Fruit fly (Drosophila melanogaster) whole organism, embryonic: ENCODE results near the gene CG31098.

Source experiments
- ATbp ChIP-seq: fragments of 200-800 bp; sonication (Bioruptor generic); optimal IDR thresholded peaks from 2 replicates; lab custom pipeline; 2017; ENCODE audit warnings: missing biosample characterization, mild to moderate bottlenecking, missing genetic modification characterization, missing genetic modification reagents
- Abd-B ChIP-seq: fragments of 200-800 bp; sonication (Bioruptor generic); optimal IDR thresholded peaks from 2 replicates; lab custom pipeline; 2018; ENCODE audit warnings: missing biosample characterization, mild to moderate bottlenecking, missing genetic modification characterization, moderate library complexity
- Awh ChIP-seq: fragments of 200-800 bp; sonication (Bioruptor generic); IDR thresholded peaks from 2 replicates; pipeline ENCODE4, ENCODE4 v1.3.6; 2022; ENCODE audit warnings: missing biosample characterization, missing genetic modification characterization
- C15 ChIP-seq: fragments of 200-800 bp; sonication (Bioruptor generic); IDR thresholded peaks from 3 replicates; pipeline ENCODE4 v1.3.6; 2022; ENCODE audit warnings: missing biosample characterization, missing genetic modification characterization
- CG10209 ChIP-seq: fragments of 200-800 bp; sonication (Bioruptor generic); optimal IDR thresholded peaks from 3 replicates; lab custom pipeline; 2017; ENCODE audit warnings: missing biosample characterization, mild to moderate bottlenecking, missing genetic modification characterization, missing genetic modification reagents
- CG11093 ChIP-seq: fragments of 200-800 bp; sonication (Bioruptor generic); IDR thresholded peaks from 3 replicates; pipeline ENCODE4 v1.3.6; 2022; ENCODE audit warnings: missing biosample characterization, missing genetic modification characterization
- CG11504 ChIP-seq: fragments of 200-800 bp; sonication (Bioruptor generic); optimal IDR thresholded peaks from 3 replicates; lab custom pipeline; 2019; ENCODE audit warnings: missing biosample characterization, mild to moderate bottlenecking, missing genetic modification characterization, moderate library complexity
- CG14710 ChIP-seq: fragments of 200-800 bp; sonication (Bioruptor generic); optimal IDR thresholded peaks from 3 replicates; lab custom pipeline; 2019; ENCODE audit warnings: missing biosample characterization, mild to moderate bottlenecking, missing genetic modification characterization, moderate library complexity
- CG15514 ChIP-seq: fragments of 200-800 bp; sonication (Bioruptor generic); optimal IDR thresholded peaks from 3 replicates; lab custom pipeline; 2017; ENCODE audit warnings: missing biosample characterization, missing genetic modification characterization, mild to moderate bottlenecking, moderate library complexity, missing genetic modification reagents
- CG18619 ChIP-seq: fragments of 200-800 bp; sonication (Bioruptor generic); optimal IDR thresholded peaks from 3 replicates; lab custom pipeline; 2017; ENCODE audit warnings: missing biosample characterization, mild to moderate bottlenecking, missing genetic modification characterization
- CG2889 ChIP-seq: fragments of 200-800 bp; sonication (Bioruptor generic); IDR thresholded peaks from 3 replicates; pipeline ENCODE4 v1.3.6; 2022; ENCODE audit warnings: missing biosample characterization, missing genetic modification characterization
- CG30431 ChIP-seq: fragments of 200-800 bp; sonication (Bioruptor generic); optimal IDR thresholded peaks from 2 replicates; lab custom pipeline; 2017; ENCODE audit warnings: missing biosample characterization, missing genetic modification characterization
- CG34224 ChIP-seq: fragments of 200-800 bp; sonication (Bioruptor generic); IDR thresholded peaks from 3 replicates; pipeline ENCODE4 v1.3.6; 2022; ENCODE audit warnings: missing biosample characterization, missing genetic modification characterization; ENCODE audit not compliant: partially characterized antibody
- CG34422 ChIP-seq: fragments of 200-800 bp; sonication (Bioruptor generic); IDR thresholded peaks from 3 replicates; pipeline ENCODE4 v1.3.6; 2022; ENCODE audit warnings: missing biosample characterization, missing genetic modification characterization
- CG4282 ChIP-seq: fragments of 200-800 bp; sonication (Bioruptor generic); optimal IDR thresholded peaks from 2 replicates; lab custom pipeline; 2016; ENCODE audit warnings: missing biosample characterization, missing genetic modification characterization
- CG4707 ChIP-seq: fragments of 200-800 bp; sonication (Bioruptor generic); optimal IDR thresholded peaks from 2 replicates; lab custom pipeline; 2018; ENCODE audit warnings: missing biosample characterization, mild to moderate bottlenecking, missing genetic modification characterization, moderate library complexity
- CG6272 ChIP-seq: fragments of 200-800 bp; sonication (Bioruptor generic); IDR thresholded peaks from 2 replicates; pipeline ENCODE4 v1.3.6; 2022; ENCODE audit warnings: missing biosample characterization, missing genetic modification characterization
- CG6654 ChIP-seq: fragments of 200-800 bp; sonication (Bioruptor generic); optimal IDR thresholded peaks from 2 replicates; lab custom pipeline; 2017; ENCODE audit warnings: missing biosample characterization, mild to moderate bottlenecking, missing genetic modification characterization
- CG6765 ChIP-seq: fragments of 200-800 bp; sonication (Bioruptor generic); optimal IDR thresholded peaks from 3 replicates; lab custom pipeline; 2017; ENCODE audit warnings: missing biosample characterization, mild to moderate bottlenecking, missing genetic modification characterization
- CG7786 ChIP-seq: fragments of 200-800 bp; sonication (Bioruptor generic); optimal IDR thresholded peaks from 2 replicates; lab custom pipeline; 2016; ENCODE audit warnings: missing biosample characterization, missing genetic modification characterization
- Deaf1 ChIP-seq: fragments of 200-800 bp; optimal IDR thresholded peaks from 3 replicates; lab custom pipeline; 2019; ENCODE audit warnings: missing biosample characterization, mild to moderate bottlenecking, missing genetic modification characterization, moderate library complexity
- Hey ChIP-seq: fragments of 200-800 bp; sonication (Bioruptor generic); optimal IDR thresholded peaks from 3 replicates; lab custom pipeline; 2018; ENCODE audit warnings: missing biosample characterization, mild to moderate bottlenecking, missing genetic modification characterization
- Lpt ChIP-seq: fragments of >200 bp; optimal IDR thresholded peaks from 2 replicates; lab custom pipeline; 2018; ENCODE audit warnings: missing biosample characterization, missing genetic modification characterization
- MBD-R2 ChIP-seq: fragments of 200-800 bp; sonication (Bioruptor generic); IDR thresholded peaks from 2 replicates; pipeline ENCODE4 v1.3.6; 2022; ENCODE audit warnings: missing biosample characterization, missing genetic modification characterization
- Nf-YC ChIP-seq: fragments of 200-800 bp; optimal IDR thresholded peaks from 3 replicates; lab custom pipeline; 2019; ENCODE audit warnings: missing biosample characterization, mild to moderate bottlenecking, missing genetic modification characterization, moderate library complexity
- NfI ChIP-seq: fragments of 200-800 bp; sonication (Bioruptor generic); optimal IDR thresholded peaks from 3 replicates; lab custom pipeline; 2018; ENCODE audit warnings: missing biosample characterization, mild to moderate bottlenecking, missing genetic modification characterization, moderate library complexity
- TFAM ChIP-seq: fragments of 200-800 bp; sonication (Bioruptor generic); optimal IDR thresholded peaks from 2 replicates; lab custom pipeline; 2017; ENCODE audit warnings: missing biosample characterization, missing genetic modification characterization, inconsistent platforms
- Usf ChIP-seq: fragments of 200-800 bp; sonication (Bioruptor generic); optimal IDR thresholded peaks from 2 replicates; lab custom pipeline; 2017; ENCODE audit warnings: missing genotype, missing biosample characterization, missing genetic modification characterization
- YL-1 ChIP-seq: fragments of 200-800 bp; sonication (Bioruptor generic); optimal IDR thresholded peaks from 3 replicates; lab custom pipeline; 2017; ENCODE audit warnings: missing biosample characterization, mild to moderate bottlenecking, missing genetic modification characterization
- ase ChIP-seq: fragments of 200-800 bp; sonication (Bioruptor generic); IDR thresholded peaks from 3 replicates; pipeline ENCODE4 v1.3.6; 2022; ENCODE audit warnings: missing biosample characterization, missing genetic modification characterization
- br ChIP-seq: fragments of >200 bp; optimal IDR thresholded peaks from 2 replicates; lab custom pipeline; 2017
- caup ChIP-seq: fragments of 200-800 bp; sonication (Bioruptor generic); optimal IDR thresholded peaks from 3 replicates; lab custom pipeline; 2017; ENCODE audit warnings: missing biosample characterization, mild to moderate bottlenecking, missing genetic modification characterization, moderate library complexity; ENCODE audit not compliant: severe bottlenecking
- chn ChIP-seq: fragments of 200-800 bp; sonication (Bioruptor generic); optimal IDR thresholded peaks from 2 replicates; lab custom pipeline; 2016; ENCODE audit warnings: missing biosample characterization, missing genetic modification characterization
- ci ChIP-seq: fragments of 200-800 bp; sonication (Bioruptor generic); IDR thresholded peaks from 3 replicates; pipeline ENCODE4 v1.3.6; 2022; ENCODE audit warnings: missing biosample characterization, missing genetic modification characterization
- dan ChIP-seq: fragments of 200-800 bp; sonication (Bioruptor generic); IDR thresholded peaks from 2 replicates; pipeline ENCODE4 v1.3.6; 2022; ENCODE audit warnings: missing biosample characterization, missing genetic modification characterization
- esg ChIP-seq: fragments of 200-800 bp; sonication (Bioruptor generic); conservative IDR thresholded peaks from 2 replicates; pipeline ENCODE4 v1.3.6; 2022; ENCODE audit warnings: missing biosample characterization, missing genetic modification characterization
- eyg ChIP-seq: fragments of 200-800 bp; sonication (Bioruptor generic); optimal IDR thresholded peaks from 3 replicates; lab custom pipeline; 2016; ENCODE audit warnings: missing biosample characterization, missing genetic modification characterization
- fd64A ChIP-seq: fragments of 200-800 bp; sonication (Bioruptor generic); optimal IDR thresholded peaks from 3 replicates; lab custom pipeline; 2018; ENCODE audit warnings: missing biosample characterization, mild to moderate bottlenecking, missing genetic modification characterization
- fru ChIP-seq: fragments of >200 bp; optimal IDR thresholded peaks from 2 replicates; lab custom pipeline; 2017
- gcm2 ChIP-seq: fragments of 200-800 bp; sonication (Bioruptor generic); optimal IDR thresholded peaks from 2 replicates; lab custom pipeline; 2016; ENCODE audit warnings: missing biosample characterization, missing genetic modification characterization
- gem ChIP-seq: fragments of 200-800 bp; sonication (Bioruptor generic); optimal IDR thresholded peaks from 2 replicates; lab custom pipeline; 2019; ENCODE audit warnings: missing biosample characterization, mild to moderate bottlenecking, missing genetic modification characterization, moderate library complexity
- grau ChIP-seq: fragments of 200-800 bp; optimal IDR thresholded peaks from 3 replicates; lab custom pipeline; 2019; ENCODE audit warnings: missing biosample characterization, mild to moderate bottlenecking, missing genetic modification characterization, moderate library complexity
- h ChIP-seq: fragments of >200 bp; optimal IDR thresholded peaks from 2 replicates; lab custom pipeline; 2017
- her ChIP-seq: fragments of 200-800 bp; sonication (Bioruptor generic); optimal IDR thresholded peaks from 2 replicates; lab custom pipeline; 2016; ENCODE audit warnings: missing biosample characterization, missing genetic modification characterization
- kni ChIP-seq: fragments of 200-800 bp; sonication (Bioruptor generic); optimal IDR thresholded peaks from 3 replicates; lab custom pipeline; 2017; ENCODE audit warnings: mild to moderate bottlenecking, missing biosample characterization, missing genetic modification reagents, missing genetic modification characterization
- pzg ChIP-seq: fragments of 200-800 bp; sonication (Bioruptor generic); optimal IDR thresholded peaks from 3 replicates; lab custom pipeline; 2018; ENCODE audit warnings: missing biosample characterization, mild to moderate bottlenecking, missing genetic modification characterization, moderate library complexity
- run ChIP-seq: fragments of 200-800 bp; sonication (Bioruptor generic); optimal IDR thresholded peaks from 3 replicates; lab custom pipeline; 2018; ENCODE audit warnings: missing biosample characterization, mild to moderate bottlenecking, missing genetic modification characterization
- sr ChIP-seq: fragments of 200-800 bp; sonication (Bioruptor generic); IDR thresholded peaks from 3 replicates; pipeline ENCODE4 v1.3.6; 2022; ENCODE audit warnings: missing biosample characterization, missing genetic modification characterization
- unc-4 ChIP-seq: fragments of 200-800 bp; sonication (Bioruptor generic); IDR thresholded peaks from 2 replicates; pipeline ENCODE4 v1.3.6; 2022; ENCODE audit warnings: missing biosample characterization, missing genetic modification characterization; ENCODE audit not compliant: partially characterized antibody
- unpg ChIP-seq: fragments of 200-800 bp; sonication (Bioruptor generic); optimal IDR thresholded peaks from 3 replicates; lab custom pipeline; 2018; ENCODE audit warnings: missing biosample characterization, mild to moderate bottlenecking, missing genetic modification characterization, moderate library complexity

The CG31098 gene

dm6 chr3R:25249145-25250141 is 43.3 kb downstream of the CG31098 start, which contains the start of gene Nup358 (continued):
- TF ChIP-seq CG6654 (GFP tag; lab: Kevin White, UChicago) (no peak), sr (GFP tag; lab: Robert Waterston, UW) (no peak), NfI (GFP tag; lab: Kevin White, UChicago) (no peak), CG2889 (GFP tag; lab: Robert Waterston, UW) (no peak), gcm2 (GFP tag; lab: Kevin White, UChicago) (no peak), CG15514 (peak; percentile 33), CG4282 (GFP tag; lab: Kevin White, UChicago) (no peak), Hey (tag; lab: Kevin White, UChicago) (no peak), Deaf1 (tag; lab: Kevin White, UChicago) (no peak), Awh (GFP tag; lab: Robert Waterston, UW) (no peak), br (lab: Kevin White, UChicago) (no peak), eyg (GFP tag; lab: Kevin White, UChicago) (no peak), kni (GFP tag; lab: Kevin White, UChicago) (no peak), unpg (GFP tag; lab: Kevin White, UChicago) (no peak), run (tag; lab: Kevin White, UChicago) (no peak), CG6765 (GFP tag; lab: Kevin White, UChicago) (no peak), gem (tag; lab: Kevin White, UChicago) (no peak), ci (GFP tag; lab: Robert Waterston, UW) (no peak; the same call in 2 of the 3 replicates), CG30431 (no peak), Usf (GFP tag; lab: Kevin White, UChicago) (no peak), CG14710 (tag; lab: Kevin White, UChicago) (peak; percentile 55), esg (GFP tag; lab: Robert Waterston, UW) (no peak), MBD-R2 (GFP tag; lab: Robert Waterston, UW) (peak; percentile 40), dan (GFP tag; lab: Robert Waterston, UW) (no peak), CG34422 (GFP tag; lab: Robert Waterston, UW) (peak; percentile 79; the same call in 2 of the 3 replicates), CG34224 (GFP tag; lab: Robert Waterston, UW) (peak; percentile 98), caup (GFP tag; lab: Kevin White, UChicago) (no peak), YL-1 (GFP tag; lab: Kevin White, UChicago) (peak; percentile 34), ATbp (GFP tag; lab: Kevin White, UChicago) (no peak), grau (tag; lab: Kevin White, UChicago) (peak; percentile 34), C15 (no peak), CG10209 (GFP tag; lab: Kevin White, UChicago) (no peak), CG11093 (GFP tag; lab: Robert Waterston, UW) (no peak), fru (lab: Kevin White, UChicago) (no peak), Nf-YC (tag; lab: Kevin White, UChicago) (peak; percentile 11), pzg (peak; percentile 72), CG6272 (GFP tag; lab: Robert Waterston, UW) (no peak), Lpt (no peak), CG4707 (GFP tag; lab: Kevin White, UChicago) (no peak), her (GFP tag; lab: Kevin White, UChicago) (no peak), unc-4 (peak; percentile 96), ase (GFP tag; lab: Robert Waterston, UW) (no peak), h (lab: Kevin White, UChicago) (no peak), chn (GFP tag; lab: Kevin White, UChicago) (no peak), Abd-B (peak; percentile 14), TFAM (no peak), CG11504 (tag; lab: Kevin White, UChicago) (no peak), CG7786 (GFP tag; lab: Kevin White, UChicago) (no peak), CG18619 (no peak), fd64A (GFP tag; lab: Kevin White, UChicago) (no peak)
